Worm (Caenorhabditis elegans) whole organism, L3 larva: ENCODE data around the gene fbxa-113.

Source experiments
- mdl-1 ChIP-seq: fragments of 150-350 bp; optimal IDR thresholded peaks from 2 replicates; lab custom pipeline; 2014; ENCODE audit warnings: missing biosample characterization, missing genetic modification characterization
- nhr-67 ChIP-seq: fragments of 150-350 bp; optimal IDR thresholded peaks from 2 replicates; lab custom pipeline; 2014; ENCODE audit warnings: missing biosample characterization, missing genetic modification characterization
- nhr-76 ChIP-seq: fragments of 150-350 bp; sonication (generic microtip); optimal IDR thresholded peaks from 5 replicates; lab custom pipeline; 2014; ENCODE audit warnings: missing biosample characterization, missing genetic modification characterization
- skn-1 ChIP-seq: fragments of 150-350 bp; optimal IDR thresholded peaks from 2 replicates; lab custom pipeline; 2014; ENCODE audit warnings: missing biosample characterization, missing genetic modification characterization
- ztf-11 ChIP-seq: fragments of 150-350 bp; optimal IDR thresholded peaks from 2 replicates; lab custom pipeline; 2014; ENCODE audit warnings: missing biosample characterization, missing genetic modification characterization

DNA sequence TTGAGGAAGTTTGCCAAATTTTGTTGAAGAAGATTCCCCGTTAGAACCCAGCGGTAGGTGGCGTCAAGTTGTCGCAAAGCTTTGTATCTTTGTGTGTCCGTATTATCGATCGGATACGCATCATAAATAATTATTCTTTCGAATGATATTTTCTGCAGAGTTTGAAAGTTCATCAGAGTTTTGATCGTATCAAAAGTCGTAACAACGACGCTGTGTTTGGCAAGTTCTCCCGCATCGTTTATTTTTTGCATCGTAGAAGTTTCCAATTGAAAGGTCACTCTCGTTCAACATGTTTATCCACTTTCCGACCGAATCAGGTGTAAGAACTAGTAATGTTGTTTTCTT, 40.1 kb upstream of the fbxa-113 start:
- TF ChIP-seq ztf-11 (tag; lab: Kevin White, UChicago) = no peak
- TF ChIP-seq mdl-1 (tag; lab: Kevin White, UChicago) = no peak
- TF ChIP-seq nhr-76 = no peak
- no peak for TF ChIP-seq skn-1 (tag; lab: Kevin White, UChicago)
- no peak for TF ChIP-seq nhr-67
